Fruit fly (Drosophila melanogaster): ENCODE measurements around the gene mRpL45.

Gene mRpL45

DNA sequence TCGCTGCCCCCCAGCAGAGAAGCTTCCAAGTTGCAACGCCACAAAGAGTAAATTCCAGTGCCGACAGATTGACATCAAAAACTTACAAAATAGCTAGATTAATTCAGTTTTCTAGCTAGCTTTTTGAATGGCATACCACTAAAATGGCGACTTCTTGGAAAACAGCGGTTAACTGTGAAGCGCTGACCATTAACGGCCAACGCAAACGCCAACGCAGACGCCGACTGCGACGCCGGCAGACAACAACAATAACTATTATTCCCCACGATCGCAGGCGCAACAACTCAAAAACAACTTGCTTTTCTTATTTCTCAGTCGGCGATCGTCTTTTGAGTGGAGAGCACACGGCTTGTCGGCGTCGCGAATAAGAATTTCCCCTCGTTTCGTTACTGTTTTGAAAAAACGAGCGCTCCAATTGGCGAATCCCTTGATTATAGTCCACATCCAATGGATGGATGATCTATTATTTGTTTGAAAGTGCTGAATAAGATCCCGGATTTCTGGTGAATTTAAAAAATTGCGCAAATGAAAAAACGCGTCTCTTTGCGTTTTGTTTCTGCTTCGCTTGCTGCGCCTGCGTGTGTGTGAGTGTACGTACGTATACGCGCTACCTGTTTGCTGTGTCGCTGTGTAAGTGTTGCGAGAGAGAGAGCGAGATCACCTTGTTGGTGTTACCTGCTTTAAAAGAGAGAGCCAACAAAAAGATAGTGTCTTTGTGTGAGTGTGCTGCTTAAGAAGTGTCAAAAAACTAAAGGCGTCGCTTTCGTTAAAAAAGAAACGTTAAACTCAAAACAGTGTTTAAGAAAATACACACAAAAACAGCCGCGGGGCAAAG, 48.4 kb downstream of the mRpL45 start:
- TF ChIP-seq CrebA (GFP tag; optimal IDR thresholded peaks at IDR 0.05; ENCODE audit: borderline replicate concordance) (no peak), pan (optimal IDR thresholded peaks at IDR 0.05) (no peak), dsf (GFP tag; optimal IDR thresholded peaks at IDR 0.05; ENCODE audit: borderline replicate concordance) (no peak), Dfd (GFP tag; optimal IDR thresholded peaks at IDR 0.05) (no peak), br (GFP tag; optimal IDR thresholded peaks at IDR 0.05) (no peak), sv (GFP tag; optimal IDR thresholded peaks at IDR 0.05) (no peak), tai (GFP tag; optimal IDR thresholded peaks at IDR 0.05) (no peak), lola (GFP tag; optimal IDR thresholded peaks at IDR 0.05) (no peak), Mio (GFP tag; optimal IDR thresholded peaks at IDR 0.05) (no peak), h (GFP tag; optimal IDR thresholded peaks at IDR 0.05) (no peak), Abd-B (GFP tag; optimal IDR thresholded peaks at IDR 0.05) (no peak), brk (GFP tag; optimal IDR thresholded peaks at IDR 0.05) (no peak), dl (GFP tag; optimal IDR thresholded peaks at IDR 0.05; ENCODE audit: insufficient read depth in 1 of 2, partially characterized antibody in 2 of 2) (peak; percentile 32 to 48), psq (GFP tag; optimal IDR thresholded peaks at IDR 0.05) (peak; percentile 35), Sp1 (GFP tag; optimal IDR thresholded peaks at IDR 0.05) (peak; percentile 21), Hr78 (GFP tag; optimal IDR thresholded peaks at IDR 0.05) (no peak), rgr (GFP tag; optimal IDR thresholded peaks at IDR 0.05) (no peak), Dif (GFP tag; optimal IDR thresholded peaks at IDR 0.05; ENCODE audit: partially characterized antibody) (peak; percentile 19), Hr83 (GFP tag; optimal IDR thresholded peaks at IDR 0.05; ENCODE audit: poor library complexity, severe bottlenecking) (peak; percentile 14), ey (GFP tag; optimal IDR thresholded peaks at IDR 0.05) (no peak), N (GFP tag; optimal IDR thresholded peaks at IDR 0.05) (peak; percentile 47)

DNA sequence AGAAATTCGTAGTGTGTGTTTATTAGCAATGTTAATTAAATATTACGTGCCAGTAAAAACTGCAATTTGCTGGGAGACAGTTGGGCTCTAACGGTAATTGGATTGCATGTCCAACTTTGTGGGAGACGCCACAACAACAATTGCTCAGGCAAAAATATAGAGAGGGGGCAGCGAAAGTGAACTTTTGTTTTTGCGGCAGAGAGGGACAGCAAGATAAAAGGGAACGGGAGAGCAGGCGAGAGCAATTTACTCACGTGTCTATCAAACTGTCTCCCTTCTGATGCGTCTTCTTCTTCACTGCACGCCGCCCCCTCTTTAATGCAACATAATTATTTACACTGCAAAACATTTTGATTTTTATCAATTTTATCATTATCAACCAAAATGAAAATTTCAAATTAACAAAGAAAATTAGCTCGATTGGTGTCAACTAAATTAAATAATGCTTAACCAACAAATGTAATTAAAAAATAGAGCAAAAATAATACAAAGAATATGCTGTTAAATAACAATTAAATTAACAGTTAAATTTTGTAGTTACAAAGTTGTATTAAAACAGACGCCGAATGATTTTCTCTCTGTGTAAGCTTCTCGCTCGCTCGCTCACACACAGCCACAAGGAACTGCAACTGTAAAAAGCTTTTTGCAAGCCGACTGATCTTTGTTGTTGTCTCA, 49.1 kb downstream of the mRpL45 start:
- peak; percentile 81 for TF ChIP-seq psq (GFP tag; optimal IDR thresholded peaks at IDR 0.05)
- TF ChIP-seq usp (GFP tag; optimal IDR thresholded peaks at IDR 0.05) = no peak
- peak; percentile 21 for TF ChIP-seq Jra (GFP tag; optimal IDR thresholded peaks at IDR 0.05)
- TF ChIP-seq CrebA (GFP tag; optimal IDR thresholded peaks at IDR 0.05; ENCODE audit: borderline replicate concordance) = no peak
- no peak for TF ChIP-seq Abd-B (GFP tag; optimal IDR thresholded peaks at IDR 0.05)
- TF ChIP-seq OdsH (GFP tag; optimal IDR thresholded peaks at IDR 0.05) = peak; percentile 89
- TF ChIP-seq Hr83 (GFP tag; optimal IDR thresholded peaks at IDR 0.05; ENCODE audit: poor library complexity, severe bottlenecking) = no peak
- peak; percentile 92 for TF ChIP-seq Sp1 (GFP tag; optimal IDR thresholded peaks at IDR 0.05)
- no peak for TF ChIP-seq jim (GFP tag; optimal IDR thresholded peaks at IDR 0.05)
- peak; percentile 89 for TF ChIP-seq dmrt93B (GFP tag; optimal IDR thresholded peaks at IDR 0.05)
- no peak for TF ChIP-seq Hr78 (GFP tag; optimal IDR thresholded peaks at IDR 0.05)
- no peak for TF ChIP-seq Myc (optimal IDR thresholded peaks at IDR 0.05)
- TF ChIP-seq Mio (GFP tag; optimal IDR thresholded peaks at IDR 0.05) = no peak
- peak; percentile 51 for TF ChIP-seq brk (GFP tag; optimal IDR thresholded peaks at IDR 0.05)
- TF ChIP-seq sage (GFP tag; optimal IDR thresholded peaks at IDR 0.05) = peak; percentile 66
- TF ChIP-seq dsf (GFP tag; optimal IDR thresholded peaks at IDR 0.05; ENCODE audit: borderline replicate concordance) = peak; percentile 45
- peak; percentile 93 for TF ChIP-seq HLH106 (tag; optimal IDR thresholded peaks at IDR 0.05)
- TF ChIP-seq dl (GFP tag; optimal IDR thresholded peaks at IDR 0.05; ENCODE audit: insufficient read depth in 1 of 2, partially characterized antibody in 2 of 2) = peak; percentile 10 to 43
- TF ChIP-seq h (GFP tag; optimal IDR thresholded peaks at IDR 0.05) = peak; percentile 93
- TF ChIP-seq Rel (GFP tag; optimal IDR thresholded peaks at IDR 0.05) = no peak
- peak; percentile 35 for TF ChIP-seq Rel (tag; optimal IDR thresholded peaks at IDR 0.05)
- peak; percentile 88 for TF ChIP-seq rgr (GFP tag; optimal IDR thresholded peaks at IDR 0.05)
- TF ChIP-seq CG9705 (GFP tag; optimal IDR thresholded peaks at IDR 0.05) = peak; percentile 78
- TF ChIP-seq pan (optimal IDR thresholded peaks at IDR 0.05) = no peak
- peak; percentile 88 for TF ChIP-seq ey (GFP tag; optimal IDR thresholded peaks at IDR 0.05)
- no peak for TF ChIP-seq sv (GFP tag; optimal IDR thresholded peaks at IDR 0.05)
- peak in 1 of 2 experiments; percentile 91 for TF ChIP-seq foxo (GFP tag; optimal IDR thresholded peaks at IDR 0.05)
- TF ChIP-seq br (GFP tag; optimal IDR thresholded peaks at IDR 0.05) = peak; percentile 84
- TF ChIP-seq Dif (GFP tag; optimal IDR thresholded peaks at IDR 0.05; ENCODE audit: partially characterized antibody) = peak; percentile 44
- TF ChIP-seq lola (GFP tag; optimal IDR thresholded peaks at IDR 0.05) = no peak
- TF ChIP-seq woc (GFP tag; optimal IDR thresholded peaks at IDR 0.05) = peak; percentile 88
- TF ChIP-seq CG32264 (GFP tag; optimal IDR thresholded peaks at IDR 0.05) = peak; percentile 60
- TF ChIP-seq Dfd (GFP tag; optimal IDR thresholded peaks at IDR 0.05) = peak; percentile 51
- TF ChIP-seq N (GFP tag; optimal IDR thresholded peaks at IDR 0.05) = no peak
- TF ChIP-seq Vsx2 (GFP tag; optimal IDR thresholded peaks at IDR 0.05; ENCODE audit: partially characterized antibody) = no peak
- TF ChIP-seq Hnf4 (GFP tag; optimal IDR thresholded peaks at IDR 0.05) = peak; percentile 65
- peak; percentile 76 for TF ChIP-seq tai (GFP tag; optimal IDR thresholded peaks at IDR 0.05)
- TF ChIP-seq fru (GFP tag; optimal IDR thresholded peaks at IDR 0.05) = peak; percentile 79
- no peak for TF ChIP-seq GATAd (GFP tag; optimal IDR thresholded peaks at IDR 0.05)

Data from whole organism, wandering third instar larva.